Worm (Caenorhabditis elegans) whole organism, L4/young adult: Measurements from ENCODE around the gene R10E8.5.

Experiments used
- W03F9.2 ChIP-seq: fragments of 150-350 bp; optimal IDR thresholded peaks from 2 replicates; lab custom pipeline; 2014; ENCODE audit warnings: missing biosample characterization, missing genetic modification characterization
- dao-5 ChIP-seq: sonication (generic microtip); optimal IDR thresholded peaks from 2 replicates; lab custom pipeline; 2016; ENCODE audit warnings: missing genotype, missing genetic modification characterization, moderate library complexity, missing compliant biosample characterization
- him-1 ChIP-seq: sonication (generic microtip); optimal IDR thresholded peaks from 2 replicates; lab custom pipeline; 2016; ENCODE audit warnings: missing genotype, missing genetic modification reagents, missing genetic modification characterization, missing compliant biosample characterization

DNA sequence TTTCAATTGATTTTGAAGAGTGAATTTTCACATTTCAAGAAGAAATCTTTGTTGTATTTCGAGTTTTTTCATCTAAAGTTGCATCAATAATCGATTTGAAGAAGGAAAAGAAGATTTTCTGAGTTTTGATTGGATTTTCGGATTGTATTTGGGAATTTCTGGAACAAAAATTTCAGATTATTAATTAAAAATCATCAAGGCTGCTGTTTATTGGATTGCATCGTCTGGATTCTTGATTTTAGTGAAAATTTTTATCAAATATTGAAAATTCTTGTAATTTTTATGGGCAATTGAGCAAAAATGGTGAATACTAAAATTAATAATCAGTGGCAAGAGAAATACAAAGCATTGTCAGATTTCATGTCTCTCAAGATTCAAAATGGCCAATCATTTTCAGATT, 43.9 kb downstream of the R10E8.5 start, which contains the start of gene Y51A2A.5:
- TF ChIP-seq W03F9.2 (tag; lab: Kevin White, UChicago) (no peak), him-1 (no peak), dao-5 (tag; lab: Kevin White, UChicago) (no peak)
